Worm (Caenorhabditis elegans) whole organism, young adult: ENCODE measurements around the gene dct-7.

Experiments
- B0261.1 ChIP-seq: sonication (generic microtip); optimal IDR thresholded peaks from 2 replicates; lab custom pipeline; 2016; ENCODE audit warnings: mild to moderate bottlenecking, missing genetic modification characterization, moderate library complexity, missing compliant biosample characterization
- K11D2.4 ChIP-seq: fragments of 200-800 bp; sonication (Bioruptor generic); IDR thresholded peaks from 2 replicates; pipeline ENCODE4 v1.3.6; 2022; ENCODE audit warnings: missing genetic modification reagents, missing genetic modification characterization, missing compliant biosample characterization
- Y53F4B.3 ChIP-seq: fragments of 200-800 bp; sonication (Bioruptor generic); IDR thresholded peaks from 2 replicates; pipeline ENCODE4 v1.3.6; 2022; ENCODE audit warnings: missing genetic modification reagents, missing genetic modification characterization, missing compliant biosample characterization
- Y95B8A.8 ChIP-seq: fragments of 200-800 bp; sonication (Bioruptor generic); IDR thresholded peaks from 2 replicates; pipeline ENCODE4 v1.3.6; 2022; ENCODE audit warnings: missing genetic modification reagents, missing genetic modification characterization, missing compliant biosample characterization
- chd-7 ChIP-seq: sonication (generic microtip); optimal IDR thresholded peaks from 2 replicates; lab custom pipeline; 2016; ENCODE audit warnings: mild to moderate bottlenecking, missing genetic modification characterization, moderate library complexity, missing compliant biosample characterization
- lin-54 ChIP-seq: fragments of 200-800 bp; sonication (Bioruptor generic); optimal IDR thresholded peaks from 2 replicates; lab custom pipeline; 2018; ENCODE audit warnings: mild to moderate bottlenecking, missing genetic modification characterization, missing compliant biosample characterization
- lir-1 ChIP-seq: fragments of 200-800 bp; sonication (Bioruptor generic); conservative IDR thresholded peaks from 2 replicates; pipeline ENCODE4 v1.3.6; 2022; ENCODE audit warnings: missing genetic modification reagents, missing genetic modification characterization, missing compliant biosample characterization
- madf-6 ChIP-seq: fragments of 200-800 bp; sonication (Bioruptor generic); IDR thresholded peaks from 2 replicates; pipeline ENCODE4 v1.3.6; 2022; ENCODE audit warnings: missing genetic modification reagents, missing genetic modification characterization, missing compliant biosample characterization
- mcd-1 ChIP-seq: fragments of 200-800 bp; sonication (Bioruptor generic); IDR thresholded peaks from 2 replicates; pipeline ENCODE4 v1.3.6; 2022; ENCODE audit warnings: missing genetic modification reagents, missing genetic modification characterization, missing compliant biosample characterization
- ztf-18 ChIP-seq: sonication (generic microtip); optimal IDR thresholded peaks from 2 replicates; lab custom pipeline; 2016; ENCODE audit warnings: missing genotype, mild to moderate bottlenecking, missing genetic modification characterization, missing compliant biosample characterization

DNA sequence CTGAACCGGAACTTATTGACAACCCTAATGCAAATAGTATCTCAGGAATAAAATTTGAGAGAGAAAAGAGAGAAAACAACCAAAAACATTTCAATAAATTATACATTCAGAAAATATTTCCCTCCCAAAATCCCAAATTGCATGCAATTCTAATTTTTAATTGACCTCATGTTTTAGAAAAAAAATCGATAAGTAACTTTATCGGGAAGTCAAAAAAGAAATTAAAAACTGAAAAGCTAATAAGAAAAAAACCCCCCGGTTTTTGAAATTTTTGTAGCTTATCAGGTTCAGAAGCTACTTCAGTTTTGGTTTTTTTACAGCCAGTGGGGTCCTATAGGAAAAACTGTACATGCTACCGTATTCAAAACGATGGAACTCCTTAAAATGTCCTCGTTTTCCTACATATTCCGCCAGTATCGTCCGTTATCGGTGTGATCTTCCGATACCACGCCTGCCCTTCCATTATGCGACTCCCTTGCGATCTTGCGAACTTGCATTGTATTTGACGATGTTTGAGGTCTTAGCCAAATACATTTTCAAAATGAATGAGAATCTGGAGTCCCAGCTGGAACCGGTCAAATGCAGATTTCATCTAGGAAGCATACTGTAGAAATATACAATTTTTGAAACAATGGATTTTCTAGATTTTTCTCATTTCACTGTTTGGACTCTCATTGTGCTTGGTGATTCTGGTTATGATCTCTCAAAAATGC lies 45.9 kb upstream of the dct-7 start, which contains the start of the genes W03B1.3 and oac-51:
- TF ChIP-seq K11D2.4 (GFP tag; lab: Robert Waterston, UW), result no peak
- TF ChIP-seq B0261.1 (tag; lab: Kevin White, UChicago), result no peak
- no peak for TF ChIP-seq ztf-18 (tag; lab: Kevin White, UChicago)
- no peak for TF ChIP-seq lin-54 (GFP tag; lab: Kevin White, UChicago)
- TF ChIP-seq Y53F4B.3 (GFP tag; lab: Robert Waterston, UW), result no peak
- no peak for TF ChIP-seq chd-7 (tag; lab: Kevin White, UChicago)
- no peak for TF ChIP-seq Y95B8A.8 (GFP tag; lab: Robert Waterston, UW)
- TF ChIP-seq madf-6 (GFP tag; lab: Robert Waterston, UW), result no peak
- no peak for TF ChIP-seq mcd-1
- no peak for TF ChIP-seq lir-1 (GFP tag; lab: Robert Waterston, UW)
